Worm (Caenorhabditis elegans): ENCODE data around the gene F35D11.3.

DNA sequence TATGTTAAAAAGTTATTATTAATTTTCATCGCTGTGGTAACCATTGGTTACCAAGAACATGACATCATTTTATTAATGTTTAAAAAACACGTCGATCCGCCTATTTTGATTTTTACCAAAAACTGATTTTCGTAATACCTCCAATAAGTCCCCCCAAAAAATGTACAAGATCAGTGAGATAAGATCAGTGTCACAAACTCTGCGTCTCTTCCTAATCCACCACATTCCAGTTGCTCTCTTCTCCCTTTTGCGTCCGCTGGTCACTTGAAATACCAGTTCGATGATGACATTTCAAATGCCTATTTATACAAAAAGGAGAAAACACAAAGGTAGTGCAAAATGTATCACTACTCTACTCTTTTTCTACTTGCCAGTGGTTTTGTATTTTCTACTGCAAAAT, 48.1 kb upstream of the F35D11.3 start, which contains the start of gene M03A1.8:
- TF ChIP-seq pes-1 (GFP tag; IDR thresholded peaks at IDR 0.05) (no peak), hmg-4 (GFP tag; optimal IDR thresholded peaks at IDR 0.05) (no peak), ama-1 (optimal IDR thresholded peaks at IDR 0.05) (no peak), F13C5.2 (tag; optimal IDR thresholded peaks at IDR 0.05) (no peak), flt-1 (GFP tag; IDR thresholded peaks at IDR 0.05) (no peak), scrt-1 (GFP tag; IDR thresholded peaks at IDR 0.05) (no peak), hmbx-1 (tag; optimal IDR thresholded peaks at IDR 0.05) (no peak)
